Fruit fly (Drosophila melanogaster) whole organism, prepupa: Measurements from ENCODE around the gene Nmdar1.

Experiments
- CG10669 ChIP-seq: fragments of 200-800 bp; sonication (Bioruptor generic); optimal IDR thresholded peaks from 3 replicates; lab custom pipeline; 2018; ENCODE audit warnings: missing biosample characterization, mild to moderate bottlenecking, missing genetic modification characterization, moderate library complexity
- CG1621 ChIP-seq: fragments of 200-800 bp; sonication (Bioruptor generic); optimal IDR thresholded peaks from 3 replicates; lab custom pipeline; 2018; ENCODE audit warnings: missing biosample characterization, mild to moderate bottlenecking, missing genetic modification characterization
- CG6854 ChIP-seq: fragments of 200-800 bp; sonication (Bioruptor generic); optimal IDR thresholded peaks from 2 replicates; lab custom pipeline; 2017; ENCODE audit warnings: missing biosample characterization, mild to moderate bottlenecking, missing genetic modification characterization
- Eip78C ChIP-seq: fragments of 200-800 bp; sonication (Bioruptor generic); peaks from one replicate; lab custom pipeline; 2016; ENCODE audit warnings: missing biosample characterization, missing genetic modification characterization
- Sox14 ChIP-seq: fragments of 200-800 bp; sonication (Bioruptor generic); optimal IDR thresholded peaks from 3 replicates; lab custom pipeline; 2016; ENCODE audit warnings: missing biosample characterization, missing genetic modification characterization
- achi ChIP-seq: fragments of 200-800 bp; sonication (Bioruptor generic); optimal IDR thresholded peaks from 3 replicates; lab custom pipeline; 2016; ENCODE audit warnings: missing biosample characterization, missing genetic modification characterization
- dsx ChIP-seq: fragments of 200-800 bp; optimal IDR thresholded peaks from 3 replicates; lab custom pipeline; 2019; ENCODE audit warnings: missing biosample characterization, mild to moderate bottlenecking, missing genetic modification characterization, moderate library complexity; ENCODE audit not compliant: poor library complexity, severe bottlenecking
- eg ChIP-seq: fragments of 200-800 bp; sonication (Bioruptor generic); IDR thresholded peaks from 3 replicates; pipeline ENCODE4 v1.3.6; 2022; ENCODE audit warnings: missing biosample characterization, missing genetic modification characterization
- esn ChIP-seq: fragments of 200-800 bp; sonication (Bioruptor generic); optimal IDR thresholded peaks from 2 replicates; lab custom pipeline; 2016; ENCODE audit warnings: missing biosample characterization, mild to moderate bottlenecking, missing genetic modification characterization, moderate library complexity
- lz ChIP-seq: fragments of 200-800 bp; sonication (Bioruptor generic); optimal IDR thresholded peaks from 3 replicates; lab custom pipeline; 2016; ENCODE audit warnings: missing biosample characterization, missing genetic modification characterization
- ss ChIP-seq, 2 experiments: fragments of 200-800 bp; sonication (Bioruptor generic); optimal IDR thresholded peaks; 2 replicates in 1 of 2; 3 replicates in 1 of 2; lab custom pipeline; 2017 to 2018; ENCODE audit warnings: mild to moderate bottlenecking in 2 of 2, missing biosample characterization in 2 of 2, missing genetic modification characterization in 2 of 2, moderate library complexity in 1 of 2
- vri ChIP-seq: fragments of 200-800 bp; sonication (Bioruptor generic); optimal IDR thresholded peaks from 3 replicates; lab custom pipeline; 2016; ENCODE audit warnings: missing biosample characterization, mild to moderate bottlenecking, missing genetic modification characterization

Gene Nmdar1

dm6 chr3R:5463199-5463949 lies 59.8 kb downstream of the Nmdar1 start:
- TF ChIP-seq CG1621 (tag; lab: Kevin White, UChicago) (no peak), Eip78C (peak; percentile 78), dsx (GFP tag; lab: Kevin White, UChicago) (no peak), lz (GFP tag; lab: Kevin White, UChicago) (peak; percentile 16), CG10669 (no peak), Sox14 (GFP tag; lab: Kevin White, UChicago) (peak; percentile 32), achi (peak; percentile 58), eg (GFP tag; lab: Robert Waterston, UW) (0 out of 3 replicates have a peak, but pooled peaks have one; percentile 15), vri (GFP tag; lab: Kevin White, UChicago) (no peak), ss (GFP tag; optimal IDR thresholded peaks at IDR 0.05; lab: Kevin White, UChicago) (peak in 1 of 2 experiments; percentile 37), CG6854 (GFP tag; lab: Kevin White, UChicago) (peak; percentile 29), esn (GFP tag; lab: Kevin White, UChicago) (peak; percentile 23)
- TF ChIP-seq, all 60 proteins: peak for 8
